Fruit fly (Drosophila melanogaster): ENCODE data around the gene CG32486.

The CG32486 gene

dm6 chr3L:3081146-3081872 is 10.7 kb upstream of the CG32486 start (continued):
- TF ChIP-seq tin (GFP tag; optimal IDR thresholded peaks at IDR 0.05) = peak; percentile 99
- TF ChIP-seq CG8924 (tag; optimal IDR thresholded peaks at IDR 0.05) = peak; percentile 98
- TF ChIP-seq shn (GFP tag; optimal IDR thresholded peaks at IDR 0.05) = peak; percentile 92
- peak; percentile 97 for TF ChIP-seq gce (GFP tag; IDR thresholded peaks at IDR 0.05)
- TF ChIP-seq ind (GFP tag; optimal IDR thresholded peaks at IDR 0.05) = peak; percentile 99
- TF ChIP-seq crol (GFP tag; IDR thresholded peaks at IDR 0.05) = peak; percentile 79
- TF ChIP-seq Optix (GFP tag; IDR thresholded peaks at IDR 0.05) = peak; percentile 98
- TF ChIP-seq pzg (GFP tag; optimal IDR thresholded peaks at IDR 0.05) = peak; percentile 33
- TF ChIP-seq C15 (GFP tag; IDR thresholded peaks at IDR 0.05) = peak; percentile 96
- TF ChIP-seq rib (GFP tag; IDR thresholded peaks at IDR 0.05) = peak; percentile 98
- TF ChIP-seq corto (GFP tag; optimal IDR thresholded peaks at IDR 0.05) = peak; percentile 99
- TF ChIP-seq btn (GFP tag; optimal IDR thresholded peaks at IDR 0.05) = peak; percentile 90
- TF ChIP-seq Hr3 (GFP tag; optimal IDR thresholded peaks at IDR 0.05) = peak; percentile 98
- TF ChIP-seq cato (GFP tag; optimal IDR thresholded peaks at IDR 0.05; ENCODE audit: borderline replicate concordance) = peak; percentile 97
- peak; percentile 98 for TF ChIP-seq CG6689 (GFP tag; IDR thresholded peaks at IDR 0.05)
- TF ChIP-seq CG7839 (tag; optimal IDR thresholded peaks at IDR 0.05) = peak; percentile 98
- peak; percentile 99 for TF ChIP-seq Fer3 (tag; optimal IDR thresholded peaks at IDR 0.05)
- peak; percentile 98 for TF ChIP-seq CG18619 (GFP tag; optimal IDR thresholded peaks at IDR 0.05)
- TF ChIP-seq so (GFP tag; IDR thresholded peaks at IDR 0.05) = peak; percentile 99
- TF ChIP-seq Dad (GFP tag; optimal IDR thresholded peaks at IDR 0.05) = peak; percentile 97
- TF ChIP-seq pho (GFP tag; optimal IDR thresholded peaks at IDR 0.05) = peak; percentile 97
- TF ChIP-seq repo (GFP tag; optimal IDR thresholded peaks at IDR 0.05) = peak; percentile 91
- TF ChIP-seq CG9437 (GFP tag; optimal IDR thresholded peaks at IDR 0.05) = peak; percentile 91
- TF ChIP-seq Aef1 (GFP tag; IDR thresholded peaks at IDR 0.05) = peak; percentile 98
- peak; percentile 82 for TF ChIP-seq CG7928 (GFP tag; optimal IDR thresholded peaks at IDR 0.05)
- TF ChIP-seq CG10654 (GFP tag; optimal IDR thresholded peaks at IDR 0.05) = peak; percentile 97
- peak; percentile 89 for TF ChIP-seq CG2116 (GFP tag; optimal IDR thresholded peaks at IDR 0.05)
- TF ChIP-seq ERR (GFP tag; optimal IDR thresholded peaks at IDR 0.05) = peak; percentile 95
- peak; percentile 88 for TF ChIP-seq CG12236 (GFP tag; optimal IDR thresholded peaks at IDR 0.05)
- TF ChIP-seq pros (GFP tag; optimal IDR thresholded peaks at IDR 0.05) = peak; percentile 45
- no peak for TF ChIP-seq Lpt (GFP tag; optimal IDR thresholded peaks at IDR 0.05)
- peak; percentile 73 for TF ChIP-seq Dll (GFP tag; IDR thresholded peaks at IDR 0.05; ENCODE audit: partially characterized antibody)
- TF ChIP-seq CG2202 (tag; optimal IDR thresholded peaks at IDR 0.05) = peak; percentile 98
- TF ChIP-seq CG7963 (GFP tag; IDR thresholded peaks at IDR 0.05; ENCODE audit: partially characterized antibody) = peak; percentile 75
- TF ChIP-seq Dip2 (GFP tag; IDR thresholded peaks at IDR 0.05) = peak; percentile 72
- TF ChIP-seq CG2875 (GFP tag; optimal IDR thresholded peaks at IDR 0.05) = peak; percentile 98
- TF ChIP-seq dati (GFP tag; IDR thresholded peaks at IDR 0.05) = peak; percentile 96
- TF ChIP-seq CG11093 (GFP tag; IDR thresholded peaks at IDR 0.05) = peak; percentile 96
- TF ChIP-seq lilli (GFP tag; optimal IDR thresholded peaks at IDR 0.05) = peak; percentile 99
- TF ChIP-seq Hmx (GFP tag; optimal IDR thresholded peaks at IDR 0.05) = peak; percentile 94
- TF ChIP-seq exex (tag; optimal IDR thresholded peaks at IDR 0.05) = peak; percentile 94
- TF ChIP-seq twi (tag; optimal IDR thresholded peaks at IDR 0.05) = peak; percentile 90
- TF ChIP-seq ci (GFP tag; IDR thresholded peaks at IDR 0.05) = peak; percentile 99
- peak; percentile 98 for TF ChIP-seq dmrt99B (tag; optimal IDR thresholded peaks at IDR 0.05)
- no peak for TF ChIP-seq fru (optimal IDR thresholded peaks at IDR 0.05)
- peak; percentile 79 for TF ChIP-seq inv (GFP tag; IDR thresholded peaks at IDR 0.05; ENCODE audit: partially characterized antibody)
- TF ChIP-seq Chrac-16 (GFP tag; optimal IDR thresholded peaks at IDR 0.05) = peak; percentile 99
- TF ChIP-seq CG1647 (GFP tag; optimal IDR thresholded peaks at IDR 0.05) = peak; percentile 97
- peak; percentile 99 for TF ChIP-seq Hmr (GFP tag; optimal IDR thresholded peaks at IDR 0.05)
- no peak for TF ChIP-seq br (optimal IDR thresholded peaks at IDR 0.05)
- TF ChIP-seq CrebB (tag; optimal IDR thresholded peaks at IDR 0.05) = peak; percentile 99

All from whole organism, embryonic.